Fruit fly (Drosophila melanogaster): ENCODE measurements around the gene Gba1a.

Gene Gba1a

DNA sequence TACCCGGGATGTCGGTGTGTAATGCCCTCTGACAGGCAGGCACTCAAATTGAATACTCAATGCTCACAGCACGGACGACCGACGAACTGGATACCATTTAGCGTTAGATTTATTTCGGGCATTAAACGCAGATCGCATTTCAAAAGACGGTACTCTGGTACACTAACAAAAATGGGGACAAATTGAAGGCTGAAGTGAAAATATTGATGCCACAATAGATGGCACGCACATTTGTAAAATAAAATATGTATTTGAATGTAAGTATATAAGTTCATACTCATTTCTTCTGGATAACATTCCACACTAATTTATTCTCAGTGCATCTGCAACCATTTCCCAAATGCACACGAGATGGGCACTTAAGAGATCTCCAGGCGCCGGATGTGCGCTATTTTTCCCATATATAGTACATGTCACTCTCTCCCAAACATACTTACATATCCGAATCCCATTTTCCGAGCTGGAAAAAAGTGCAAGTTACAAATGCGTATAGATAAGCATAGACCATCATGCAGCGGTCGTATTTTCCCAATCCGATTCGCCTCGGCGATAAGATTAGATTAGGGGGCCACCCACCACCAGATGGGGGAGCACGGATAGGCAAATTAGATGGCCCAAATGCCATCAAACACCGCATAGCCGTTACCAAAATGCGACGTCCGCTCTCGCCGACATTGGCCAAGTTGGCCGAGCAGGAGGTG, 9.2 kb downstream of the Gba1a start, which contains the start of gene CG10301 (continued):
- TF ChIP-seq slbo (GFP tag; IDR thresholded peaks at IDR 0.05) (peak; percentile 27; the same call in 1 of the 2 replicates), Fer1 (GFP tag; optimal IDR thresholded peaks at IDR 0.05) (no peak), sima (GFP tag; optimal IDR thresholded peaks at IDR 0.05) (no peak), CG10366 (GFP tag; IDR thresholded peaks at IDR 0.05) (peak; percentile 53), slp2 (GFP tag; optimal IDR thresholded peaks at IDR 0.05) (peak; percentile 1), rib (GFP tag; IDR thresholded peaks at IDR 0.05) (no peak), lov (optimal IDR thresholded peaks at IDR 0.05) (no peak), lov (GFP tag; IDR thresholded peaks at IDR 0.05) (peak; percentile 62; the same call in 1 of the 3 replicates), pnt (GFP tag; optimal IDR thresholded peaks at IDR 0.05) (peak; percentile 38), unpg (GFP tag; optimal IDR thresholded peaks at IDR 0.05) (peak; percentile 61), ssp (GFP tag; IDR thresholded peaks at IDR 0.05) (peak; percentile 36; the same call in 1 of the 2 replicates), vvl (GFP tag; IDR thresholded peaks at IDR 0.05) (peak; percentile 71), CG7556 (GFP tag; optimal IDR thresholded peaks at IDR 0.05) (peak; percentile 38), CG16779 (GFP tag; IDR thresholded peaks at IDR 0.05) (no peak), knrl (GFP tag; IDR thresholded peaks at IDR 0.05; ENCODE audit: partially characterized antibody) (no peak), sc (optimal IDR thresholded peaks at IDR 0.05) (no peak), sc (GFP tag; optimal IDR thresholded peaks at IDR 0.05) (peak; percentile 50), CG12219 (GFP tag; optimal IDR thresholded peaks at IDR 0.05) (peak; percentile 59), CG9817 (tag; optimal IDR thresholded peaks at IDR 0.05) (no peak), kah (GFP tag; optimal IDR thresholded peaks at IDR 0.05) (peak; percentile 34), oc (tag; optimal IDR thresholded peaks at IDR 0.05) (peak; percentile 52), Nf-YC (tag; optimal IDR thresholded peaks at IDR 0.05) (no peak), odd (GFP tag; optimal IDR thresholded peaks at IDR 0.05) (peak; percentile 25), otp (GFP tag; IDR thresholded peaks at IDR 0.05) (peak; percentile 69; the same call in 2 of the 3 replicates), sens-2 (GFP tag; IDR thresholded peaks at IDR 0.05) (peak; percentile 71), CG10209 (GFP tag; optimal IDR thresholded peaks at IDR 0.05) (peak; percentile 67), gsb-n (tag; optimal IDR thresholded peaks at IDR 0.05) (peak; percentile 48), Rx (GFP tag; IDR thresholded peaks at IDR 0.05) (peak; percentile 39), CG14050 (GFP tag; IDR thresholded peaks at IDR 0.05) (no peak), CG2678 (tag; optimal IDR thresholded peaks at IDR 0.05) (peak; percentile 51), CG8765 (GFP tag; IDR thresholded peaks at IDR 0.05) (peak; percentile 81), CG30403 (GFP tag; optimal IDR thresholded peaks at IDR 0.05) (peak; percentile 54), CG15696 (tag; optimal IDR thresholded peaks at IDR 0.05) (peak; percentile 89), Ssrp (tag; optimal IDR thresholded peaks at IDR 0.05) (peak; percentile 66), Usf (GFP tag; optimal IDR thresholded peaks at IDR 0.05) (peak; percentile 44), CG7839 (tag; optimal IDR thresholded peaks at IDR 0.05) (peak; percentile 60), CG1647 (GFP tag; optimal IDR thresholded peaks at IDR 0.05) (peak; percentile 25), CG10959 (GFP tag; IDR thresholded peaks at IDR 0.05) (peak; percentile 76), CG16815 (GFP tag; optimal IDR thresholded peaks at IDR 0.05) (peak; percentile 63), CG11695 (GFP tag; IDR thresholded peaks at IDR 0.05) (peak; percentile 50; the same call in 1 of the 3 replicates), mirr (GFP tag; optimal IDR thresholded peaks at IDR 0.05) (no peak), cas (GFP tag; IDR thresholded peaks at IDR 0.05) (no peak), eve (GFP tag; optimal IDR thresholded peaks at IDR 0.05) (peak; percentile 63 to 67), CG17385 (GFP tag; optimal IDR thresholded peaks at IDR 0.05) (peak; percentile 45), kay (GFP tag; optimal IDR thresholded peaks at IDR 0.05) (no peak), stwl (tag; optimal IDR thresholded peaks at IDR 0.05) (peak; percentile 21), bsh (GFP tag; optimal IDR thresholded peaks at IDR 0.05) (peak in 1 of 2 experiments; percentile 81), CG9437 (GFP tag; optimal IDR thresholded peaks at IDR 0.05) (peak; percentile 12), CG5245 (GFP tag; optimal IDR thresholded peaks at IDR 0.05) (peak; percentile 47), Dll (GFP tag; IDR thresholded peaks at IDR 0.05; ENCODE audit: partially characterized antibody) (no peak)
